Worm (Caenorhabditis elegans): ENCODE data around the gene mfsd-10.

DNA sequence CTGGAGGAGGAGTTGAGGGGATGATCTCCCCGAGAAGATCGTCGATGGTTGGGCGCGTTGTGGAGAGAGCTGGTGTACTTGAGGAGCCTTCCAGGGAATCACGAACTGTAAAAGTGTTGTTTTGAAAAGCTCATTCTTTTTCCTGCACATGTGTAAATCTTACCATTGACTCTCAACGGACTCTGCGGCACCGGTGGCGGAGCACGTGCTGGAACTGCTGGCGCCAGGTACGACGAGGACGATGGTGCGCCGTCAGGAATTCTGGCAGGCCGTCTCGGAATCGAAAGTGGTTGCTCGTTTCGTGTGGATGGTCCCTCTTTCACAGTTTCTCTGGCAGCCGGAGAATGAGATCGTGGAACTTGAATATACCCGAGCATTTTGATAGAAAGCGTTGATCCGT lies 15.9 kb upstream of the mfsd-10 start:
- no peak for TF ChIP-seq blmp-1 (tag; optimal IDR thresholded peaks at IDR 0.05)
- no peak for TF ChIP-seq unc-62 (GFP tag; optimal IDR thresholded peaks at IDR 0.05)
- TF ChIP-seq nhr-2 (tag; optimal IDR thresholded peaks at IDR 0.05): no peak
- TF ChIP-seq drap-1 (GFP tag; optimal IDR thresholded peaks at IDR 0.05): no peak
- TF ChIP-seq elt-1 (tag; optimal IDR thresholded peaks at IDR 0.05; ENCODE audit: borderline replicate concordance, insufficient read depth): no peak
- TF ChIP-seq unc-120 (tag; optimal IDR thresholded peaks at IDR 0.05; ENCODE audit: poor library complexity, severe bottlenecking): no peak
- no peak for TF ChIP-seq nhr-76 (tag; optimal IDR thresholded peaks at IDR 0.05)
- no peak for TF ChIP-seq nhr-12 (tag; optimal IDR thresholded peaks at IDR 0.05)
- TF ChIP-seq mab-5 (tag; optimal IDR thresholded peaks at IDR 0.05): no peak
- no peak for TF ChIP-seq unc-39 (tag; optimal IDR thresholded peaks at IDR 0.05)
- TF ChIP-seq lin-13 (tag; optimal IDR thresholded peaks at IDR 0.05): no peak
- TF ChIP-seq mls-2 (tag; optimal IDR thresholded peaks at IDR 0.05): no peak

Data from whole organism, mixed stage, embryonic.